Worm (Caenorhabditis elegans): ENCODE results near the gene drd-10.
A peak's percentile ranks its signal among the peaks of the same experiment; 100 is the strongest.

The drd-10 gene

DNA sequence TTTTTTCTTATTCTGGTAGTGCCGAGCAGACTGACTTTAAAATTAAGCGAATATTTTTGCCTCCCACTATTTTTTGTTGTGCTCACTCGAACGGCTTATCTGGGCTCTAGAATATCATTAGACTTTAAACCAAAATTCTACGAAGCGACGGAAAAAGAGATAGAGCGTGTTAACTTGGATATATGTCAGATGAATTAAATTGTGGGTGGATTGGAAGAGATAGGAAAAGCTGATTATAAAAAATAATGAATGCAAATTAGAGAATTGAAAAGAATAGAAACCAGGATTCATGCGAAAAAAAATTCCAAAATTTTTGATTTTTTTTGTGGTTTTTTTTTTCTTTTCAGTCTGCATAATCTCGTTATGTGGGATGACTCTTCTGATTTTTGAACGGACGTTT lies 14.4 kb downstream of the drd-10 start, which contains the start of gene F20A1.4:
TSS of gene F20A1.4 (minus strand) at position 101 of the 400 bp plus-strand sequence.
- TF ChIP-seq nhr-76 (tag; optimal IDR thresholded peaks at IDR 0.05) (no peak), nhr-102 (tag; optimal IDR thresholded peaks at IDR 0.05) (no peak), F44E2.7 (GFP tag; IDR thresholded peaks at IDR 0.05) (no peak), lin-1 (GFP tag; IDR thresholded peaks at IDR 0.05) (no peak), ceh-32 (tag; optimal IDR thresholded peaks at IDR 0.05; ENCODE audit: poor library complexity) (no peak), nhr-48 (tag; optimal IDR thresholded peaks at IDR 0.05) (no peak), saeg-2 (GFP tag; IDR thresholded peaks at IDR 0.05) (no peak)

DNA sequence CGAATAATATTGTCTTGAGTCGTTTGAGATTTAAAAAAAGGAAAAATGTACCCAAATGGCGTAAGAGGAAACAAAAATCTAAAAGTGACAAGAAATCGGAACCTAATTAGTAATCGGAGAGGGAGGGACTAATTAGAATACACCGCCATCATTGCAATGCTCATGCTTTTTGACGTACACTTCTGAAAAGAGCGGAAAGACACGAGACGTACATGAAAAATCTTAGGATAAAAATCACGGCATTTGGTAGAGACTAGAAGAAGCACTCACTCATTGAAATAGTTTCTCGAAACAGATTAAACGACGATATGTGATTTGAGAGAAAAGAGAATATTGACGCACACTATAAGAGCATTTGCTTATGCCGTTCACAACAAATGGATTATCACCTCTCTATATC lies 15.6 kb downstream of the drd-10 start:
- TF ChIP-seq T26A8.4 (GFP tag; IDR thresholded peaks at IDR 0.05) (no peak), lsy-2 (tag; optimal IDR thresholded peaks at IDR 0.05) (no peak), daf-12 (tag; optimal IDR thresholded peaks at IDR 0.05) (no peak), php-3 (GFP tag; IDR thresholded peaks at IDR 0.05) (no peak), tra-1 (GFP tag; IDR thresholded peaks at IDR 0.05) (no peak), lir-3 (tag; optimal IDR thresholded peaks at IDR 0.05) (no peak), nhr-28 (tag; optimal IDR thresholded peaks at IDR 0.05) (no peak), snpc-1.2 (GFP tag; IDR thresholded peaks at IDR 0.05) (no peak), Y75B8A.6 (GFP tag; IDR thresholded peaks at IDR 0.05) (no peak), nhr-237 (tag; optimal IDR thresholded peaks at IDR 0.05) (no peak), ceh-44 (GFP tag; IDR thresholded peaks at IDR 0.05) (no peak), lin-38 (GFP tag; IDR thresholded peaks at IDR 0.05) (no peak), hmg-1.1 (GFP tag; IDR thresholded peaks at IDR 0.05) (no peak), F10B5.3 (tag; optimal IDR thresholded peaks at IDR 0.05) (no peak), pqm-1 (tag; optimal IDR thresholded peaks at IDR 0.05) (no peak), dmd-9 (GFP tag; IDR thresholded peaks at IDR 0.05) (no peak)

DNA sequence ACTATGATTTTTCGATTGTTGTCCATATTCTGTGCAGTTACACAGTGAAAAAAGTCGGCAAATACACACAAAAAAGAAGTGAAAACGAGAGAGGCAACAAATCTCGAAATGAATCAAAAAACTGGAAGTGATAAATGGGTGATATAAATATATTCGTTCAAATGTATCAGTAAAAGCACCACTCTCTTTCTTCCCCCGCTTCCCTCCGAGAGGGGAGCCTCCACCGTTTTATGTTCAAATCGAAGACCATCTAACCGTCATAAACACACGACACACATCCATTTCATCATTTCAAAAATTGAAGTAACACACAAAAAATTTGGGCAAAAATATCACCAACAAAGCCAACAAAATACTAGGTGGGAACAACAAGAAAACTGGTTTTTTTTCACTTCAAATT lies 19.6 kb downstream of the drd-10 start, which contains the start of gene F20A1.6:
TSS of gene F20A1.6 (minus strand) at position 101 of the 400 bp plus-strand sequence.
- TF ChIP-seq daf-8 (GFP tag; IDR thresholded peaks at IDR 0.05) (no peak), madf-9 (GFP tag; conservative IDR thresholded peaks at IDR 0.05) (no peak), snpc-1.2 (GFP tag; IDR thresholded peaks at IDR 0.05) (no peak), tra-1 (GFP tag; IDR thresholded peaks at IDR 0.05) (no peak)

DNA sequence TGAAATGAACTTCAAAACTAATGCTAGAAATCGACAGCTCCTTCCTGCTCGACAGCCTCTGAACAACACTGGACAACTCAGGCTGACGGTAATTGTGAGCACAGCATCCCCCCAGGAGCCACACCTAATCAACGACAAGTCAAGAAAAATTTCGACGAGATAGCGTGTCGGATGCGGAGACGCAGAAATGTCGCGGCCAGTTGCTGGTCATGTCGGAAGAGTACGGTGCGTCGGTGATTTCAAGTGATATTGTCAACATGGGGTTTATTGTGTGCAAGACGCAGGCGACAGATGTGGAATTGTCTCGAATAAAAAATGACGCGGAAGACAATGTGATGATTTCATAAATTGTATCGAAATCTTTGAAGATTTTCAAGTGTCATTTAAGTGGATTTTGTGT lies 29.1 kb downstream of the drd-10 start, which contains the start of gene twk-11:
TSS of gene twk-11 (minus strand) at position 101 of the 400 bp plus-strand sequence.
- TF ChIP-seq nhr-42 (GFP tag; IDR thresholded peaks at IDR 0.05) (no peak), aha-1 (tag) (peak; percentile 7)

DNA sequence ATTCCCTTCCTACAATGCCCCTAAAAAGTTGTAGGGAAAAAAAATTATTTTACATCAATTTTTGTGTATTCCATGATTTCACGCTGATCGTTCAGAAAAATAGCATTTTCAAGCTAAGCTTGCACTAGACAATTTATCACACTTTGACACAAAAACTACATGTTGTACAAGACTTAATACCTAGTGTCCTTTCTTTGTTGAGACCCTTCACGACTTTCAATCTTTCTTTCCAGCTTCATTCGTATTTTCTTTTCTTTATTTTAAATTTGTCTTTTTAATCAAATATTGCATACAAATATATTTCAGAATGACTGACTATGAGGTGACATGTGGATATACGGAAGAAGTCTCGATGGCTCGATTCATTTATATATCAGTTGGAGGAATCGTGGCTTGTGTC lies 38.6 kb downstream of the drd-10 start, which contains the start of gene F20A1.2:
TSS of gene F20A1.2 (plus strand) at position 301 of the 400 bp plus-strand sequence.
- TF ChIP-seq lin-13 (GFP tag; optimal IDR thresholded peaks at IDR 0.05) (no peak), daf-8 (GFP tag; IDR thresholded peaks at IDR 0.05) (no peak), set-16 (GFP tag; IDR thresholded peaks at IDR 0.05) (no peak), ztf-7 (tag; optimal IDR thresholded peaks at IDR 0.05) (no peak), pqm-1 (tag; optimal IDR thresholded peaks at IDR 0.05) (no peak), ceh-28 (tag; optimal IDR thresholded peaks at IDR 0.05) (no peak), duxl-1 (tag; optimal IDR thresholded peaks at IDR 0.05; ENCODE audit: poor library complexity) (no peak), attf-4 (tag; optimal IDR thresholded peaks at IDR 0.05) (no peak), snpc-1.2 (GFP tag; IDR thresholded peaks at IDR 0.05) (no peak)

DNA sequence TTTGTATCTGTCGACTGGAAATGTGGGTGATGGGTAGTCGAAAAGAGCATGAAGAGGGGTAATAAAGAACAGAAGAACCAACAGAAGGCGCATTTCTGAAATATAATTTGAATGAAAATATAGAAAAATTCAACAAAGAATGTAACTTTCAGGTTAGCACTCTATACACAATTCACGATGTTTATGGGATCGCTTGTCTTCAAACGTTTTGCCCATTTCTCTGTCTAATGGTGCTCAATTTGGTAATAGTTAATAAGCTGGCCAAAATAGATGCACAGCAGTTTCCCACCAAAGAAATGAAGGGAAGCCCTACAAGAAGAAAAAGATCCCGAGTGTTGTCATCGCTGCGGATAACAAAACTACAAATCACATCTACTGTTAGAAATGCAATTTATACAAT lies 40.1 kb downstream of the drd-10 start, which contains the start of gene F20A1.8:
TSS of gene F20A1.8 (minus strand) at position 101 of the 400 bp plus-strand sequence.
- TF ChIP-seq hmg-1.1 (GFP tag; IDR thresholded peaks at IDR 0.05) (no peak), nhr-11 (tag; optimal IDR thresholded peaks at IDR 0.05) (no peak), unc-62 (GFP tag; optimal IDR thresholded peaks at IDR 0.05 in 1 of 2) (peak in 1 of 2 experiments; percentile 16), unc-62 (tag; optimal IDR thresholded peaks at IDR 0.05) (no peak), pha-4 (GFP tag; IDR thresholded peaks at IDR 0.05) (no peak), pha-4 (tag; optimal IDR thresholded peaks at IDR 0.05) (no peak)
